Fruit fly (Drosophila melanogaster) Kc167 (cell line): Measurements from ENCODE around the gene CG42502.

ENCODE experiments used
- Sin3A ChIP-seq: fragments of >200 bp; optimal IDR thresholded peaks from 2 replicates; lab custom pipeline; 2018; ENCODE audit warnings: missing external identifiers
- psq ChIP-seq: fragments of >200 bp; optimal IDR thresholded peaks from 2 replicates; lab custom pipeline; 2017; ENCODE audit warnings: missing external identifiers
- ttk ChIP-seq: sonication (Bioruptor generic); optimal IDR thresholded peaks from 2 replicates; lab custom pipeline; 2017; ENCODE audit warnings: missing external identifiers

DNA sequence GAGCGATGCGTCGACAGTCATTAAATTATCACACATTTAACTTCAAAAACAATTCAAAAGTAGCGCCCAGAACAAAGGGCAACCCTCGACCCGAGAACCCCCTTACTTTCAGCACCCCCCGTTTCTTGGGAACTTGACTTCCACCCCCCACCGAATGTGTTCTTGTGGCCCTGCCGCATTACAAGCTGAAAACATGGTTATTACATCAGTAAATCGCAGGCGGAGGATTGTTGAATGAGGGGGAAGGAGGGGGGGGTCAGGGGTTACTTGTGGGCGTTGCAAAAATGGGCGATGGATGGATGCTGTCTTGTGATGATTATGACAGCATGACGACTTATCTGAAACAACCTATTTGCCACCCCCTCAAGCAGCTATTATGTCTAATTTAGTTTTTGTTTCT is 4.1 kb upstream of the CG42502 start:
- no peak for TF ChIP-seq psq (lab: Kevin White, UChicago)
- no peak for TF ChIP-seq Sin3A (lab: Kevin White, UChicago)
- no peak for TF ChIP-seq ttk (lab: Kevin White, UChicago)
